Fruit fly (Drosophila melanogaster) whole organism, embryonic: ENCODE measurements around the gene Eip75B.

Experiments
- Ada2b ChIP-seq: fragments of 200-800 bp; sonication (Bioruptor generic); IDR thresholded peaks from 2 replicates; pipeline ENCODE4 v1.3.6; 2022; ENCODE audit warnings: missing biosample characterization, missing genetic modification characterization
- Atf6 ChIP-seq: fragments of 200-800 bp; sonication (Bioruptor generic); IDR thresholded peaks from 2 replicates; pipeline ENCODE4 v1.3.6; 2022; ENCODE audit warnings: missing biosample characterization, missing genetic modification characterization
- Bdp1 ChIP-seq: fragments of 200-800 bp; sonication (Bioruptor generic); optimal IDR thresholded peaks from 3 replicates; lab custom pipeline; 2016; ENCODE audit warnings: missing biosample characterization, missing genetic modification characterization
- Bteb2 ChIP-seq: fragments of 200-800 bp; sonication (Bioruptor generic); optimal IDR thresholded peaks from 2 replicates; lab custom pipeline; 2016; ENCODE audit warnings: missing biosample characterization, missing genetic modification characterization
- CG10267 ChIP-seq: fragments of 200-800 bp; sonication (Bioruptor generic); optimal IDR thresholded peaks from 2 replicates; lab custom pipeline; 2018; ENCODE audit warnings: missing biosample characterization, mild to moderate bottlenecking, missing genetic modification characterization, moderate library complexity
- CG10654 ChIP-seq: fragments of 200-800 bp; sonication (Bioruptor generic); optimal IDR thresholded peaks from 2 replicates; lab custom pipeline; 2016; ENCODE audit warnings: missing biosample characterization, missing genetic modification characterization
- CG11093 ChIP-seq: fragments of 200-800 bp; sonication (Bioruptor generic); IDR thresholded peaks from 3 replicates; pipeline ENCODE4 v1.3.6; 2022; ENCODE audit warnings: missing biosample characterization, missing genetic modification characterization
- CG12769 ChIP-seq: fragments of 200-800 bp; sonication (Bioruptor generic); optimal IDR thresholded peaks from 2 replicates; lab custom pipeline; 2019; ENCODE audit warnings: missing biosample characterization, mild to moderate bottlenecking, missing genetic modification characterization, moderate library complexity
- CG14860 ChIP-seq: fragments of 200-800 bp; sonication (Bioruptor generic); IDR thresholded peaks from 3 replicates; pipeline ENCODE4 v1.3.6; 2022; ENCODE audit warnings: missing biosample characterization, missing genetic modification characterization; ENCODE audit not compliant: partially characterized antibody
- CG15269 ChIP-seq: fragments of 200-800 bp; sonication (Bioruptor generic); optimal IDR thresholded peaks from 2 replicates; lab custom pipeline; 2018; ENCODE audit warnings: missing biosample characterization, mild to moderate bottlenecking, missing genetic modification characterization, moderate library complexity
- CG15601 ChIP-seq: fragments of 200-800 bp; sonication (Bioruptor generic); optimal IDR thresholded peaks from 3 replicates; lab custom pipeline; 2019; ENCODE audit warnings: missing biosample characterization, mild to moderate bottlenecking, missing genetic modification characterization, moderate library complexity
- CG16813 ChIP-seq: fragments of 200-800 bp; sonication (Bioruptor generic); IDR thresholded peaks from 3 replicates; pipeline ENCODE4 v1.3.6; 2022; ENCODE audit warnings: missing biosample characterization, missing genetic modification characterization; ENCODE audit not compliant: partially characterized antibody
- CG17328 ChIP-seq: fragments of 200-800 bp; sonication (Bioruptor generic); IDR thresholded peaks from 2 replicates; pipeline ENCODE4 v1.3.6; 2022; ENCODE audit warnings: missing biosample characterization, missing genetic modification characterization
- CG17385 ChIP-seq: fragments of 200-800 bp; sonication (Bioruptor generic); optimal IDR thresholded peaks from 3 replicates; lab custom pipeline; 2018; ENCODE audit warnings: missing biosample characterization, mild to moderate bottlenecking, missing genetic modification characterization
- CG30020 ChIP-seq: fragments of 200-800 bp; optimal IDR thresholded peaks from 2 replicates; lab custom pipeline; 2019; ENCODE audit warnings: missing biosample characterization, mild to moderate bottlenecking, missing genetic modification characterization, moderate library complexity
- CG33557 ChIP-seq: fragments of 200-800 bp; sonication (Bioruptor generic); optimal IDR thresholded peaks from 2 replicates; lab custom pipeline; 2019; ENCODE audit warnings: missing biosample characterization, mild to moderate bottlenecking, missing genetic modification characterization, moderate library complexity
- CG34224 ChIP-seq: fragments of 200-800 bp; sonication (Bioruptor generic); IDR thresholded peaks from 3 replicates; pipeline ENCODE4 v1.3.6; 2022; ENCODE audit warnings: missing biosample characterization, missing genetic modification characterization; ENCODE audit not compliant: partially characterized antibody
- CG34376 ChIP-seq: fragments of 200-800 bp; sonication (Bioruptor generic); optimal IDR thresholded peaks from 2 replicates; lab custom pipeline; 2018; ENCODE audit warnings: missing biosample characterization, mild to moderate bottlenecking, missing genetic modification characterization
- CG3847 ChIP-seq: fragments of 200-800 bp; sonication (Bioruptor generic); IDR thresholded peaks from 2 replicates; pipeline ENCODE4 v1.3.6; 2022; ENCODE audit warnings: missing biosample characterization, missing genetic modification characterization
- CG3995 ChIP-seq: fragments of 200-800 bp; sonication (Bioruptor generic); optimal IDR thresholded peaks from 3 replicates; lab custom pipeline; 2016; ENCODE audit warnings: missing biosample characterization, missing genetic modification characterization
- CG4360 ChIP-seq: fragments of 200-800 bp; sonication (Bioruptor generic); IDR thresholded peaks from 2 replicates; pipeline ENCODE4 v1.3.6; 2022; ENCODE audit warnings: missing biosample characterization, missing genetic modification characterization
- CG4730 ChIP-seq: fragments of 200-800 bp; sonication (Bioruptor generic); IDR thresholded peaks from 2 replicates; pipeline ENCODE4 v1.3.6; 2022; ENCODE audit warnings: missing biosample characterization, missing genetic modification characterization
- CG6854 ChIP-seq: fragments of 200-800 bp; sonication (Bioruptor generic); optimal IDR thresholded peaks from 3 replicates; lab custom pipeline; 2017; ENCODE audit warnings: missing biosample characterization, mild to moderate bottlenecking, missing genetic modification characterization
- CG8089 ChIP-seq: fragments of 200-800 bp; sonication (Bioruptor generic); optimal IDR thresholded peaks from 3 replicates; lab custom pipeline; 2016; ENCODE audit warnings: missing biosample characterization, missing genetic modification characterization
- CkIIα-i1 ChIP-seq: fragments of 200-800 bp; sonication (Bioruptor generic); IDR thresholded peaks from 2 replicates; pipeline ENCODE4 v1.3.6; 2022; ENCODE audit warnings: missing biosample characterization, missing genetic modification characterization
- CrebB ChIP-seq: fragments of 200-800 bp; sonication (Bioruptor generic); optimal IDR thresholded peaks from 3 replicates; lab custom pipeline; 2018; ENCODE audit warnings: missing biosample characterization, mild to moderate bottlenecking, missing genetic modification characterization
- Dbx ChIP-seq: fragments of 200-800 bp; sonication (Bioruptor generic); IDR thresholded peaks from 3 replicates; pipeline ENCODE4 v1.3.6; 2022; ENCODE audit warnings: missing biosample characterization, missing genetic modification characterization
- ERR ChIP-seq: fragments of 200-800 bp; sonication (Bioruptor generic); optimal IDR thresholded peaks from 2 replicates; lab custom pipeline; 2016; ENCODE audit warnings: missing biosample characterization, missing genetic modification characterization
- H2.0 ChIP-seq: fragments of 200-800 bp; sonication (Bioruptor generic); IDR thresholded peaks from 2 replicates; pipeline ENCODE4 v1.3.6; 2022; ENCODE audit warnings: missing biosample characterization, missing genetic modification characterization
- HHEX ChIP-seq: fragments of 200-800 bp; sonication (Bioruptor generic); optimal IDR thresholded peaks from 3 replicates; lab custom pipeline; 2017; ENCODE audit warnings: missing biosample characterization, mild to moderate bottlenecking, missing genetic modification characterization, missing genetic modification reagents
- HmgD ChIP-seq: fragments of 200-800 bp; sonication (Bioruptor generic); optimal IDR thresholded peaks from 3 replicates; lab custom pipeline; 2016; ENCODE audit warnings: missing biosample characterization, missing genetic modification characterization
- Nf-YC ChIP-seq: fragments of 200-800 bp; optimal IDR thresholded peaks from 3 replicates; lab custom pipeline; 2019; ENCODE audit warnings: missing biosample characterization, mild to moderate bottlenecking, missing genetic modification characterization, moderate library complexity
- Ravus ChIP-seq: fragments of 200-800 bp; sonication (Bioruptor generic); IDR thresholded peaks from 2 replicates; pipeline ENCODE4 v1.3.6; 2022; ENCODE audit warnings: missing biosample characterization, missing genetic modification characterization
- Rfx ChIP-seq: fragments of 200-800 bp; sonication (Bioruptor generic); IDR thresholded peaks from 2 replicates; pipeline ENCODE4 v1.3.6; 2022; ENCODE audit warnings: missing biosample characterization, missing genetic modification characterization
- TFAM ChIP-seq: fragments of 200-800 bp; sonication (Bioruptor generic); optimal IDR thresholded peaks from 2 replicates; lab custom pipeline; 2017; ENCODE audit warnings: missing biosample characterization, missing genetic modification characterization, inconsistent platforms
- Vsx1 ChIP-seq: fragments of 200-800 bp; sonication (Bioruptor generic); optimal IDR thresholded peaks from 2 replicates; lab custom pipeline; 2017; ENCODE audit warnings: missing biosample characterization, mild to moderate bottlenecking, missing genetic modification characterization, missing genetic modification reagents
- ab ChIP-seq: fragments of 200-800 bp; sonication (Bioruptor generic); optimal IDR thresholded peaks from 2 replicates; lab custom pipeline; 2016; ENCODE audit warnings: missing biosample characterization, missing genetic modification characterization
- ap ChIP-seq: fragments of 200-800 bp; sonication (Bioruptor generic); IDR thresholded peaks from 2 replicates; pipeline ENCODE4 v1.3.6; 2022; ENCODE audit warnings: missing biosample characterization, missing genetic modification characterization
- bigmax ChIP-seq: fragments of 200-800 bp; sonication (Bioruptor generic); optimal IDR thresholded peaks from 2 replicates; lab custom pipeline; 2018; ENCODE audit warnings: missing biosample characterization, mild to moderate bottlenecking, missing genetic modification characterization
- cad ChIP-seq: fragments of >200 bp; optimal IDR thresholded peaks from 2 replicates; lab custom pipeline; 2017; ENCODE audit warnings: missing biosample characterization, missing genetic modification characterization
- en ChIP-seq: fragments of 200-800 bp; sonication (Bioruptor generic); optimal IDR thresholded peaks from 2 replicates; lab custom pipeline; 2016; ENCODE audit warnings: missing biosample characterization, missing genetic modification characterization
- ewg ChIP-seq: fragments of 200-800 bp; sonication (Bioruptor generic); optimal IDR thresholded peaks from 3 replicates; lab custom pipeline; 2017; ENCODE audit warnings: mild to moderate bottlenecking, missing biosample characterization, missing genetic modification reagents, missing genetic modification characterization
- gem ChIP-seq: fragments of 200-800 bp; sonication (Bioruptor generic); optimal IDR thresholded peaks from 2 replicates; lab custom pipeline; 2019; ENCODE audit warnings: missing biosample characterization, mild to moderate bottlenecking, missing genetic modification characterization, moderate library complexity
- jigr1 ChIP-seq: fragments of 200-800 bp; sonication (Bioruptor generic); IDR thresholded peaks from 3 replicates; pipeline ENCODE4 v1.3.6; 2022; ENCODE audit warnings: missing biosample characterization, missing genetic modification characterization
- mld ChIP-seq: fragments of 200-800 bp; sonication (Bioruptor generic); IDR thresholded peaks from 3 replicates; pipeline ENCODE4 v1.3.6; 2022; ENCODE audit warnings: missing biosample characterization, missing genetic modification characterization; ENCODE audit not compliant: partially characterized antibody
- nmo ChIP-seq: fragments of 200-800 bp; sonication (Bioruptor generic); optimal IDR thresholded peaks from 2 replicates; lab custom pipeline; 2018; ENCODE audit warnings: missing biosample characterization, mild to moderate bottlenecking, missing genetic modification characterization, moderate library complexity
- org-1 ChIP-seq: fragments of 200-800 bp; sonication (Bioruptor generic); optimal IDR thresholded peaks from 2 replicates; lab custom pipeline; 2017; ENCODE audit warnings: missing biosample characterization, missing genetic modification characterization
- pnt ChIP-seq: fragments of 200-800 bp; sonication (Bioruptor generic); optimal IDR thresholded peaks from 3 replicates; lab custom pipeline; 2016; ENCODE audit warnings: missing biosample characterization, missing genetic modification characterization
- sima ChIP-seq: fragments of 200-800 bp; sonication (Bioruptor generic); optimal IDR thresholded peaks from 2 replicates; lab custom pipeline; 2016; ENCODE audit warnings: missing biosample characterization, missing genetic modification characterization
- tap ChIP-seq: fragments of 200-800 bp; optimal IDR thresholded peaks from 3 replicates; lab custom pipeline; 2019; ENCODE audit warnings: missing biosample characterization, mild to moderate bottlenecking, missing genetic modification characterization, moderate library complexity

Eip75B gene

DNA sequence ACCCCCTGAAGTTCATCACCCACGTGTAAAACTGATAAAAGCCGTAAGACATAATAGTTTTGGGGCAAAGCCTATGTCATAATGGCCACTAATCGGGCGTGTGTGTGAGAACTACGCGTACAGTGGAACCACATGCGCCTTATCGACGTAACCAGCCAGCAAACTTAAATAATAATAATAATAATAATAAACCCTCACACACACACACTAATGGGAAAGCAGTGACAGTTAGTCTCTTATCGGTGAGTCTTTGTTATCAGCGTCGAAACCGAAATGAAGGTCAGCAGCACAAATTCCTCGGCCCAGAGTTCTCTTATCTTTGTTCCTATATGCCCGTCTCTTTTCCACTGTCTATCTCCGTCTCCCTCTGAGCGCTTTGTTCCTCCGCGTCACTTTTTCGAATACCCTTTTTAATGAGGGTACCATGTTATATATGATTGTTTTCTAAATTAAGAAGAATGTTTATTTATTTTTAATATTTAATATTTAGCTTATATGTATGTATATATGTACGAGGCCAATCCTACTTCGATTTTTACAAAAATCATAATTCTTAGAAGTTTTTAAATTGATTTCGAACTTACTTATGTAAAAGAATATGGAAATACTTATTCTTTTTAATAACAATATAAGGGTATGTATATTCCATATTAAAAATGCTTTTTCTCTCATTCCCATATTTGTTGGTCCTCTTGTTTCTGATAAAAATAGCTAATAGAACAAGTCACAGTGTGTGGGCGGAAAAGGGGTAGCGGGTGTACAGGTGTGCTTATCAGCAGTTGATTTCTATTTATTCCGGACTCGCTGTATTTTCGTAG lies 61.2 kb downstream of the Eip75B start (continued):
- TF ChIP-seq CkIIα-i1 (GFP tag; lab: Robert Waterston, UW) = no peak
- TF ChIP-seq CG10267 (tag; lab: Kevin White, UChicago) = peak; percentile 69
- TF ChIP-seq CG17328 = peak; percentile 34; the same call in 1 of the 2 replicates
- peak; percentile 55 for TF ChIP-seq CG34376 (GFP tag; lab: Kevin White, UChicago)
- peak; percentile 86 for TF ChIP-seq gem
- TF ChIP-seq tap (tag; lab: Kevin White, UChicago) = peak; percentile 40
- TF ChIP-seq CG3847 = 0 out of 2 replicates have a peak, but pooled peaks have one; percentile 42
- peak; percentile 25 for TF ChIP-seq HHEX (GFP tag; lab: Kevin White, UChicago)
- TF ChIP-seq CG33557 (GFP tag; lab: Kevin White, UChicago) = peak; percentile 76
- TF ChIP-seq CG3995 (GFP tag; lab: Kevin White, UChicago) = no peak
- TF ChIP-seq ap (GFP tag; lab: Robert Waterston, UW) = no peak
- TF ChIP-seq CG12769 (tag; lab: Kevin White, UChicago) = no peak
- no peak for TF ChIP-seq cad (GFP tag; lab: Kevin White, UChicago)
- peak; percentile 29 for TF ChIP-seq CrebB (tag; lab: Kevin White, UChicago)
- no peak for TF ChIP-seq Bdp1 (GFP tag; lab: Kevin White, UChicago)
- TF ChIP-seq CG15601 (tag; lab: Kevin White, UChicago) = peak; percentile 70
- TF ChIP-seq Rfx (GFP tag; lab: Robert Waterston, UW) = peak; percentile 32
- no peak for TF ChIP-seq HmgD (GFP tag; lab: Kevin White, UChicago)
- TF ChIP-seq CG11093 = no peak
- no peak; the same call in none of the 2 replicates for TF ChIP-seq H2.0 (GFP tag; lab: Robert Waterston, UW)
- peak; percentile 63 for TF ChIP-seq CG17385 (GFP tag; lab: Kevin White, UChicago)
- no peak for TF ChIP-seq ab (GFP tag; lab: Kevin White, UChicago)
- no peak for TF ChIP-seq Ravus (GFP tag; lab: Robert Waterston, UW)
- no peak for TF ChIP-seq pnt (GFP tag; lab: Kevin White, UChicago)
- no peak for TF ChIP-seq CG6854 (GFP tag; lab: Kevin White, UChicago)
- peak; percentile 78 for TF ChIP-seq CG15269 (tag; lab: Kevin White, UChicago)
- no peak for TF ChIP-seq jigr1 (GFP tag; lab: Robert Waterston, UW)
- no peak for TF ChIP-seq CG4730 (GFP tag; lab: Robert Waterston, UW)
- TF ChIP-seq TFAM (GFP tag; lab: Kevin White, UChicago) = no peak
- no peak for TF ChIP-seq mld
- no peak for TF ChIP-seq CG10654 (GFP tag; lab: Kevin White, UChicago)
- TF ChIP-seq bigmax (GFP tag; lab: Kevin White, UChicago) = no peak
- TF ChIP-seq CG30020 = peak; percentile 33
- TF ChIP-seq CG8089 (GFP tag; lab: Kevin White, UChicago) = no peak
- peak; percentile 55 for TF ChIP-seq Vsx1 (GFP tag; lab: Kevin White, UChicago)
- no peak for TF ChIP-seq Bteb2
- no peak for TF ChIP-seq org-1 (GFP tag; lab: Kevin White, UChicago)
- TF ChIP-seq Dbx (GFP tag; lab: Robert Waterston, UW) = peak; percentile 74
- TF ChIP-seq ERR (GFP tag; lab: Kevin White, UChicago) = no peak
- TF ChIP-seq CG4360 = no peak
- TF ChIP-seq Ada2b (GFP tag; lab: Robert Waterston, UW) = no peak
- TF ChIP-seq ewg = no peak
- TF ChIP-seq sima (GFP tag; lab: Kevin White, UChicago) = no peak
- no peak for TF ChIP-seq CG34224 (GFP tag; lab: Robert Waterston, UW)
- no peak for TF ChIP-seq en (GFP tag; lab: Kevin White, UChicago)
- no peak for TF ChIP-seq CG16813 (GFP tag; lab: Robert Waterston, UW)
- TF ChIP-seq Nf-YC (tag; lab: Kevin White, UChicago) = no peak
- TF ChIP-seq nmo (GFP tag; lab: Kevin White, UChicago) = peak; percentile 72
- TF ChIP-seq Atf6 (GFP tag; lab: Robert Waterston, UW) = no peak
- TF ChIP-seq CG14860 = no peak
